Worm (Caenorhabditis elegans): ENCODE data around the gene ZK287.1.

Gene ZK287.1

DNA sequence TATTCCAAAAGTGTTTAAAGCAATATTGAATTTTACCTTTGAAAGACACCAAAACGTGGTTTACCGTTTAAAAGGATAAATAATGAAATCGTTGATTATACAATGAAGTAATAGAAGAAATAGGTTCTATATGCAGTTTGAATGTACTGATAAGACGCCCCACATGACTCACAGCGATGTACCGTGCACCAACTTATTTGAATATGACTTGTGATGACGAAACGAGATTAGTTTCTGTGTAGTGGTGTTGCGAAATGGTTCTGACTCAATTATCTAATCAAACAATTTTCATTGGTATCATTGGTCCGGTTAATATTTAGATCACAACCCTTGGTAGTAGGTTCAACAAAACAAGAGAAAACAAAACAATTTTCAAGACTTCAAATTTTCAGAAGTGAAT lies 44.7 kb downstream of the ZK287.1 start:
- TF ChIP-seq hnd-1 (tag; optimal IDR thresholded peaks at IDR 0.05) (no peak), hmbx-1 (tag; optimal IDR thresholded peaks at IDR 0.05) (no peak), hmg-4 (GFP tag; optimal IDR thresholded peaks at IDR 0.05) (no peak), aly-1 (tag; optimal IDR thresholded peaks at IDR 0.05) (no peak), tbx-37 (GFP tag; conservative IDR thresholded peaks at IDR 0.05) (no peak), B0310.2 (tag; optimal IDR thresholded peaks at IDR 0.05) (no peak), pes-1 (GFP tag; IDR thresholded peaks at IDR 0.05) (no peak), ama-1 (optimal IDR thresholded peaks at IDR 0.05) (no peak), F13C5.2 (tag; optimal IDR thresholded peaks at IDR 0.05) (no peak), tra-4 (tag; optimal IDR thresholded peaks at IDR 0.05) (no peak), tbx-11 (GFP tag; IDR thresholded peaks at IDR 0.05) (no peak), ets-7 (tag; optimal IDR thresholded peaks at IDR 0.05) (no peak), ceh-13 (GFP tag; optimal IDR thresholded peaks at IDR 0.05) (no peak), sea-1 (GFP tag; conservative IDR thresholded peaks at IDR 0.05) (no peak), flt-1 (GFP tag; IDR thresholded peaks at IDR 0.05) (no peak), ceh-36 (tag; optimal IDR thresholded peaks at IDR 0.05) (no peak), scrt-1 (GFP tag; IDR thresholded peaks at IDR 0.05) (no peak)

DNA sequence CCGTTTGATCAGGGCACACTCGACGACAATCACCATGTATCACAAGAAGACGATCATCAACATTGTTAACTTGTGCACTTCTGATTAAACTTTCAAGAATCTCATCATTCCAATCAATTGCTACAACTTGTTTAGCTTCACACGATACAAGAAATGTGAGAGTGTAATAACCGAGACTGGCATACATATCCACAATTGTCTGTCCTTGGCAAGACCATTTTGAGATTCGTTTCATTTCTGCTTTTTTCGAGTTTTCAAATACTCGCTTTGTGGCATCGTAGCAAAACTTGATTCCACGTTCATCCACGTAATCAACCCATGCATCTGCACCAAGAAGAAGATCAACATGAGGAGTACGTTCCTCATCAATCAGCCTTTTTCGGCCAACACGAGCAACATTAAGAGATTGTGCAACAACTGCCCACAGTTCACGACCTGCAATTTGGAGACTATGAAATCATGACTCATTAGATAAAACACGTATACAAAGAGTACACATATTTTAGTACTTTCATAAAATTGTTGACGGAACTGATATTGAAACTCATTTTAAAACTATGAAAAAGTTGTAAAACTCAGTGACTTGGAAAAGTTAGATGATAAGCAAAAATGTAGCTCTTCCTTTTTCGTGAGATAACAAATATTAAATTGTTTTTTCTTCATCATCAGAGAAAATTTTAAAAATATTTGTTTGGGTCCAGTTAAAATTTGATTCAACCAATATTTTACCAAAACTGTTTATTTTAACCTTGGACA lies 46.1 kb downstream of the ZK287.1 start:
- TF ChIP-seq sea-1 (GFP tag; conservative IDR thresholded peaks at IDR 0.05) = no peak
- no peak for TF ChIP-seq ets-7 (tag; optimal IDR thresholded peaks at IDR 0.05)
- no peak for TF ChIP-seq tbx-11 (GFP tag; IDR thresholded peaks at IDR 0.05)
- TF ChIP-seq tbx-37 (GFP tag; conservative IDR thresholded peaks at IDR 0.05) = no peak
- TF ChIP-seq flt-1 (GFP tag; IDR thresholded peaks at IDR 0.05) = no peak
- no peak for TF ChIP-seq aly-1 (tag; optimal IDR thresholded peaks at IDR 0.05)
- TF ChIP-seq ama-1 (optimal IDR thresholded peaks at IDR 0.05) = no peak

DNA sequence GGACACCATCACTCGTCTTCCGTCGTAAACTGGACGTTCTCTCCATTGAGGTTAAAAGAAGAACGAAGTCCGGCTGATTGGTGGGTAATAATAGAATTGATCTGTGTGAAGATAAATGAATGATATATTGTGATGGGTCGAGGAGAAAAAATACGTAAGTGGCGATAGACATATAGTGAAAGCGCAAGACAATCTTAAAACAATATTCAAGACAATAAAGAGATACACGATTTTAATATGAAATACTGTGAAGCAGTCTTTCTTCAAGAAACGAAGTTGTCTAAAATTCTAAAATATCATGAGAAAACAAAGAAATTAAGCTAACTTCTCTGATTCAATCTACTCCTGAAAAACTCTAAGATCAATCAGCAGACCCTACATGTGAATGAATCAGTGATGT lies 47.0 kb downstream of the ZK287.1 start, which contains the start of gene F40F9.10:
Gene F40F9.10, minus strand, starts transcription at position 101 of the 400 bp plus-strand sequence.
- TF ChIP-seq scrt-1 (GFP tag; IDR thresholded peaks at IDR 0.05) (no peak), tbx-11 (GFP tag; IDR thresholded peaks at IDR 0.05) (no peak), hnd-1 (tag; optimal IDR thresholded peaks at IDR 0.05) (no peak), ceh-13 (GFP tag; optimal IDR thresholded peaks at IDR 0.05) (no peak), hmbx-1 (tag; optimal IDR thresholded peaks at IDR 0.05) (no peak), sea-1 (GFP tag; conservative IDR thresholded peaks at IDR 0.05) (no peak), B0310.2 (tag; optimal IDR thresholded peaks at IDR 0.05) (no peak), flt-1 (GFP tag; IDR thresholded peaks at IDR 0.05) (no peak), F13C5.2 (tag; optimal IDR thresholded peaks at IDR 0.05) (no peak)

DNA sequence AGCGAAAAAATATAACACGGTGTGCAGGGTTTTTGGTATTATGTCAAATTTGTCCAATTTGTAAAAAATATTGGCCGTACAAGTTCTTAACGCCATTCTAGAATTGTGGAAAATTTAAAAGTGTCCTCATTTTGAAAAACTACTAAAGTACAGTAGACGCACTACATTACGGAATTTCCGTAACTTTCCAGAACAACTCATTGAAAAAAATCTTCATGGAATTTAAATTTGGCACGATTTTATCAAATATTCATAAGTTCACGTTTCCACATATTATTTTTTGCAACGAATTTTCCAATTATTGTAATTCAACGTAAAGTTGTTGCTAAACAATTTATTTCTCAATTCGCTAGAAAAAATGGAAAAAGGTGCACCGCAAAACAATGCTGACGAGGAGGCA lies 48.4 kb downstream of the ZK287.1 start, which contains the start of gene F40F9.3:
Gene F40F9.3, plus strand, starts transcription at position 301 of the 400 bp plus-strand sequence.
- TF ChIP-seq scrt-1 (GFP tag; IDR thresholded peaks at IDR 0.05) (no peak), ama-1 (optimal IDR thresholded peaks at IDR 0.05) (no peak)

DNA sequence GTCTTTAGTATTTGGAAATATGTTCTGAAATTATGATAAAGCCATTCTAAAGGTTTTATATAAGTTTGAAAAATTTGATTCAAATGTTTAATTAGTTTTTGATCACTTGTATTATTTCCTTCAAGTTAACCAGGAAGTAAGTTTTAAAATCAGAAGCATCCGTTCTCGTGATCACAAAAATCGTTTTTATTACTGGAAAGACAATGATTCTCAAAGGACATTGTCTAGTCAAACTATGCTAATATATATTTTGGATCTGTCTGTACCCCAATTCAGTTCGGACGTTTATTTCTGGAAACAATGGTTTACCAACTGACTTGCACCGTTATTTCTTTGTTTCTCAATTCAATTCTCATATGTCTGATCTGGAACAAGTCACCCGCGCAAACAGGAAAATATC lies 49.9 kb downstream of the ZK287.1 start, which contains the start of gene str-188:
Gene str-188, plus strand, starts transcription at position 301 of the 400 bp plus-strand sequence.
- TF ChIP-seq B0310.2 (tag; optimal IDR thresholded peaks at IDR 0.05) (no peak), pes-1 (GFP tag; IDR thresholded peaks at IDR 0.05) (no peak), tbx-11 (GFP tag; IDR thresholded peaks at IDR 0.05) (no peak), F13C5.2 (tag; optimal IDR thresholded peaks at IDR 0.05) (no peak), aly-1 (tag; optimal IDR thresholded peaks at IDR 0.05) (no peak), ceh-13 (GFP tag; optimal IDR thresholded peaks at IDR 0.05) (no peak), hnd-1 (tag; optimal IDR thresholded peaks at IDR 0.05) (no peak), ama-1 (optimal IDR thresholded peaks at IDR 0.05) (no peak), flt-1 (GFP tag; IDR thresholded peaks at IDR 0.05) (no peak), ets-7 (tag; optimal IDR thresholded peaks at IDR 0.05) (no peak), ceh-36 (tag; optimal IDR thresholded peaks at IDR 0.05) (no peak), sea-1 (GFP tag; conservative IDR thresholded peaks at IDR 0.05) (no peak), hmbx-1 (tag; optimal IDR thresholded peaks at IDR 0.05) (no peak), scrt-1 (GFP tag; IDR thresholded peaks at IDR 0.05) (no peak), tbx-37 (GFP tag; conservative IDR thresholded peaks at IDR 0.05) (no peak), hmg-4 (GFP tag; optimal IDR thresholded peaks at IDR 0.05) (no peak), tra-4 (tag; optimal IDR thresholded peaks at IDR 0.05) (no peak)
